Fruit fly (Drosophila melanogaster): ENCODE results near the gene CG1492.
A peak's percentile ranks its signal among the peaks of the same experiment; 100 is the strongest.

CG1492 gene

dm6 chrX:12014800-12015389, 2.9 kb upstream of the CG1492 start:
- no peak for TF ChIP-seq CG34376 (GFP tag; optimal IDR thresholded peaks at IDR 0.05)
- no peak for TF ChIP-seq dmrt99B (tag; optimal IDR thresholded peaks at IDR 0.05)
- TF ChIP-seq ato (GFP tag; IDR thresholded peaks at IDR 0.05; ENCODE audit: partially characterized antibody): no peak
- TF ChIP-seq hb (GFP tag; IDR thresholded peaks at IDR 0.05; ENCODE audit: partially characterized antibody): no peak
- TF ChIP-seq Sox100B (GFP tag; optimal IDR thresholded peaks at IDR 0.05): peak; percentile 3
- TF ChIP-seq CG4282 (GFP tag; optimal IDR thresholded peaks at IDR 0.05): peak; percentile 12
- no peak for TF ChIP-seq CrebB (tag; optimal IDR thresholded peaks at IDR 0.05)
- TF ChIP-seq CG12104 (GFP tag; optimal IDR thresholded peaks at IDR 0.05): no peak
- peak; percentile 59 for TF ChIP-seq CG14441 (GFP tag; IDR thresholded peaks at IDR 0.05)
- no peak for TF ChIP-seq Mes4 (GFP tag; optimal IDR thresholded peaks at IDR 0.05)
- no peak for TF ChIP-seq Ets97D (GFP tag; optimal IDR thresholded peaks at IDR 0.05)
- TF ChIP-seq jigr1 (GFP tag; IDR thresholded peaks at IDR 0.05): no peak
- no peak for TF ChIP-seq Hmr (GFP tag; optimal IDR thresholded peaks at IDR 0.05)
- TF ChIP-seq shn (GFP tag; optimal IDR thresholded peaks at IDR 0.05): no peak
- no peak for TF ChIP-seq D (optimal IDR thresholded peaks at IDR 0.05)
- no peak for TF ChIP-seq D (GFP tag; optimal IDR thresholded peaks at IDR 0.05)
- TF ChIP-seq pnt (GFP tag; optimal IDR thresholded peaks at IDR 0.05): no peak
- peak; percentile 42 for TF ChIP-seq cg (GFP tag; optimal IDR thresholded peaks at IDR 0.05)
- peak; percentile 19 for TF ChIP-seq Meics (GFP tag; optimal IDR thresholded peaks at IDR 0.05)
- TF ChIP-seq Xrp1 (GFP tag; IDR thresholded peaks at IDR 0.05): peak; percentile 65
- TF ChIP-seq D19A (tag; optimal IDR thresholded peaks at IDR 0.05): peak; percentile 10
- TF ChIP-seq MBD-R2 (GFP tag; IDR thresholded peaks at IDR 0.05): no peak
- TF ChIP-seq nerfin-2 (GFP tag; IDR thresholded peaks at IDR 0.05; ENCODE audit: partially characterized antibody): no peak
- TF ChIP-seq CG12659 (GFP tag; optimal IDR thresholded peaks at IDR 0.05): no peak
- no peak for TF ChIP-seq CG7271 (tag; optimal IDR thresholded peaks at IDR 0.05)
- no peak for TF ChIP-seq odd (GFP tag; optimal IDR thresholded peaks at IDR 0.05)
- no peak for TF ChIP-seq cas (GFP tag; IDR thresholded peaks at IDR 0.05)
- no peak for TF ChIP-seq CG9797 (GFP tag; optimal IDR thresholded peaks at IDR 0.05)
- TF ChIP-seq her (GFP tag; optimal IDR thresholded peaks at IDR 0.05): no peak
- TF ChIP-seq CG7928 (GFP tag; optimal IDR thresholded peaks at IDR 0.05): no peak
- TF ChIP-seq Dfd (GFP tag; optimal IDR thresholded peaks at IDR 0.05): no peak
- no peak for TF ChIP-seq zen2 (GFP tag; IDR thresholded peaks at IDR 0.05; ENCODE audit: partially characterized antibody)
- TF ChIP-seq Ssrp (tag; optimal IDR thresholded peaks at IDR 0.05): peak; percentile 1
- no peak for TF ChIP-seq sqz (GFP tag; optimal IDR thresholded peaks at IDR 0.05)
- TF ChIP-seq ara (GFP tag; IDR thresholded peaks at IDR 0.05): peak; percentile 20; the same call in 1 of the 2 replicates
- no peak for TF ChIP-seq GATAe (GFP tag; conservative IDR thresholded peaks at IDR 0.05)
- TF ChIP-seq Myb (GFP tag; optimal IDR thresholded peaks at IDR 0.05): no peak
- TF ChIP-seq hkb (optimal IDR thresholded peaks at IDR 0.05): no peak
- TF ChIP-seq hkb (GFP tag; IDR thresholded peaks at IDR 0.05): 0 out of 2 replicates have a peak, but pooled peaks have one; percentile 39
- TF ChIP-seq unpg (GFP tag; optimal IDR thresholded peaks at IDR 0.05): peak; percentile 29
- no peak for TF ChIP-seq CG6791 (GFP tag; IDR thresholded peaks at IDR 0.05; ENCODE audit: partially characterized antibody)
- TF ChIP-seq caup (GFP tag; optimal IDR thresholded peaks at IDR 0.05; ENCODE audit: severe bottlenecking): no peak
- TF ChIP-seq ash1 (GFP tag; optimal IDR thresholded peaks at IDR 0.05): no peak
- TF ChIP-seq CG13296 (GFP tag; optimal IDR thresholded peaks at IDR 0.05): no peak
- TF ChIP-seq CG12942 (GFP tag; optimal IDR thresholded peaks at IDR 0.05): no peak
- no peak for TF ChIP-seq run (tag; optimal IDR thresholded peaks at IDR 0.05)
- 0 out of 3 replicates have a peak, but pooled peaks have one; percentile 18 for TF ChIP-seq CG11695 (GFP tag; IDR thresholded peaks at IDR 0.05)
- no peak for TF ChIP-seq sens-2 (GFP tag; IDR thresholded peaks at IDR 0.05)
- peak; percentile 28 for TF ChIP-seq CG13424 (tag; optimal IDR thresholded peaks at IDR 0.05)
- TF ChIP-seq Atf3 (GFP tag; optimal IDR thresholded peaks at IDR 0.05): no peak

Measured in whole organism, embryonic.